Fruit fly (Drosophila melanogaster) whole organism, embryonic: ENCODE results near the gene CG42811.

ENCODE experiments used
- ATbp ChIP-seq: fragments of 200-800 bp; sonication (Bioruptor generic); optimal IDR thresholded peaks from 2 replicates; lab custom pipeline; 2017; ENCODE audit warnings: missing biosample characterization, mild to moderate bottlenecking, missing genetic modification characterization, missing genetic modification reagents
- Antp ChIP-seq: fragments of 200-800 bp; sonication (Bioruptor generic); optimal IDR thresholded peaks from 3 replicates; lab custom pipeline; 2016; ENCODE audit warnings: missing biosample characterization, missing genetic modification characterization
- CG10431 ChIP-seq: fragments of 200-800 bp; sonication (Bioruptor generic); optimal IDR thresholded peaks from 3 replicates; lab custom pipeline; 2018; ENCODE audit warnings: missing biosample characterization, mild to moderate bottlenecking, missing genetic modification characterization
- CG12299 ChIP-seq: fragments of 200-800 bp; sonication (Bioruptor generic); optimal IDR thresholded peaks from 2 replicates; lab custom pipeline; 2018; ENCODE audit warnings: missing biosample characterization, mild to moderate bottlenecking, missing genetic modification characterization
- CG12769 ChIP-seq: fragments of 200-800 bp; sonication (Bioruptor generic); optimal IDR thresholded peaks from 2 replicates; lab custom pipeline; 2019; ENCODE audit warnings: missing biosample characterization, mild to moderate bottlenecking, missing genetic modification characterization, moderate library complexity
- CG15696 ChIP-seq: fragments of 200-800 bp; sonication (Bioruptor generic); optimal IDR thresholded peaks from 2 replicates; lab custom pipeline; 2019; ENCODE audit warnings: missing biosample characterization, mild to moderate bottlenecking, missing genetic modification characterization, moderate library complexity
- CG1602 ChIP-seq: fragments of 200-800 bp; sonication (Bioruptor generic); optimal IDR thresholded peaks from 3 replicates; lab custom pipeline; 2016; ENCODE audit warnings: missing biosample characterization, missing genetic modification characterization
- CG1603 ChIP-seq: fragments of 200-800 bp; sonication (Bioruptor generic); optimal IDR thresholded peaks from 2 replicates; lab custom pipeline; 2019; ENCODE audit warnings: missing biosample characterization, mild to moderate bottlenecking, missing genetic modification characterization, moderate library complexity
- CG1832 ChIP-seq: fragments of 200-800 bp; sonication (Bioruptor generic); optimal IDR thresholded peaks from 2 replicates; lab custom pipeline; 2017; ENCODE audit warnings: missing biosample characterization, mild to moderate bottlenecking, missing genetic modification characterization, inconsistent platforms
- CG2120 ChIP-seq: fragments of 200-800 bp; sonication (Bioruptor generic); optimal IDR thresholded peaks from 3 replicates; lab custom pipeline; 2016; ENCODE audit warnings: missing biosample characterization, missing genetic modification characterization
- CG31365 ChIP-seq: fragments of 200-800 bp; sonication (Bioruptor generic); optimal IDR thresholded peaks from 2 replicates; lab custom pipeline; 2018; ENCODE audit warnings: missing biosample characterization, mild to moderate bottlenecking, missing genetic modification characterization
- CG31441 ChIP-seq: fragments of 200-800 bp; sonication (Bioruptor generic); IDR thresholded peaks from 2 replicates; pipeline ENCODE4 v1.3.6; 2022; ENCODE audit warnings: missing biosample characterization, missing genetic modification characterization
- CG43689 ChIP-seq: fragments of 200-800 bp; sonication (Bioruptor generic); IDR thresholded peaks from 2 replicates; pipeline ENCODE4 v1.3.6; 2022; ENCODE audit warnings: missing biosample characterization, missing genetic modification characterization
- CG5180 ChIP-seq: fragments of 200-800 bp; sonication (Bioruptor generic); optimal IDR thresholded peaks from 3 replicates; lab custom pipeline; 2017; ENCODE audit warnings: missing biosample characterization, missing genetic modification characterization, mild to moderate bottlenecking, moderate library complexity, missing genetic modification reagents
- CG7372 ChIP-seq: fragments of 200-800 bp; sonication (Bioruptor generic); IDR thresholded peaks from 2 replicates; pipeline ENCODE4 v1.3.6; 2022; ENCODE audit warnings: missing biosample characterization, missing genetic modification characterization
- CG7556 ChIP-seq: fragments of 200-800 bp; sonication (Bioruptor generic); optimal IDR thresholded peaks from 2 replicates; lab custom pipeline; 2017; ENCODE audit warnings: missing biosample characterization, mild to moderate bottlenecking, missing genetic modification characterization
- CG8359 ChIP-seq: fragments of 200-800 bp; sonication (Bioruptor generic); optimal IDR thresholded peaks from 2 replicates; lab custom pipeline; 2017; ENCODE audit warnings: missing biosample characterization, mild to moderate bottlenecking, missing genetic modification characterization, borderline replicate concordance
- CG8765 ChIP-seq: fragments of 200-800 bp; sonication (Bioruptor generic); IDR thresholded peaks from 2 replicates; pipeline ENCODE4 v1.3.6; 2022; ENCODE audit warnings: missing biosample characterization, missing genetic modification characterization
- Doc3 ChIP-seq: fragments of 200-800 bp; sonication (Bioruptor generic); IDR thresholded peaks from 3 replicates; pipeline ENCODE4 v1.3.6; 2022; ENCODE audit warnings: missing biosample characterization, missing genetic modification characterization; ENCODE audit not compliant: partially characterized antibody
- H2.0 ChIP-seq: fragments of 200-800 bp; sonication (Bioruptor generic); IDR thresholded peaks from 2 replicates; pipeline ENCODE4 v1.3.6; 2022; ENCODE audit warnings: missing biosample characterization, missing genetic modification characterization
- Hmr ChIP-seq: fragments of 200-800 bp; sonication (Bioruptor generic); optimal IDR thresholded peaks from 3 replicates; lab custom pipeline; 2017; ENCODE audit warnings: mild to moderate bottlenecking, missing biosample characterization, missing genetic modification reagents, missing genetic modification characterization
- Hsf ChIP-seq: fragments of 200-800 bp; sonication (Bioruptor generic); optimal IDR thresholded peaks from 3 replicates; lab custom pipeline; 2016; ENCODE audit warnings: missing biosample characterization, missing genetic modification characterization
- Max ChIP-seq: fragments of 200-800 bp; sonication (Bioruptor generic); optimal IDR thresholded peaks from 2 replicates; lab custom pipeline; 2016; ENCODE audit warnings: missing biosample characterization, mild to moderate bottlenecking, missing genetic modification characterization
- Med ChIP-seq: fragments of 200-800 bp; sonication (Bioruptor generic); peaks from one replicate; lab custom pipeline; 2016; ENCODE audit warnings: missing biosample characterization, missing genetic modification characterization, mild to moderate bottlenecking, inconsistent platforms, moderate library complexity
- Nf-YA ChIP-seq: fragments of 200-800 bp; sonication (Bioruptor generic); IDR thresholded peaks from 2 replicates; pipeline ENCODE4 v1.3.6; 2022; ENCODE audit warnings: missing biosample characterization, missing genetic modification characterization
- Optix ChIP-seq: fragments of 200-800 bp; sonication (Bioruptor generic); IDR thresholded peaks from 3 replicates; pipeline ENCODE4 v1.3.6; 2022; ENCODE audit warnings: missing biosample characterization, missing genetic modification characterization
- Rfx ChIP-seq: fragments of 200-800 bp; sonication (Bioruptor generic); IDR thresholded peaks from 2 replicates; pipeline ENCODE4 v1.3.6; 2022; ENCODE audit warnings: missing biosample characterization, missing genetic modification characterization
- Rx ChIP-seq: fragments of 200-800 bp; sonication (Bioruptor generic); IDR thresholded peaks from 2 replicates; pipeline ENCODE4 v1.3.6; 2022; ENCODE audit warnings: missing biosample characterization, missing genetic modification characterization
- Six4 ChIP-seq: fragments of 200-800 bp; sonication (Bioruptor generic); optimal IDR thresholded peaks from 2 replicates; lab custom pipeline; 2016; ENCODE audit warnings: missing biosample characterization, missing genetic modification characterization
- Sox102F ChIP-seq: fragments of 200-800 bp; sonication (Bioruptor generic); optimal IDR thresholded peaks from 2 replicates; lab custom pipeline; 2018; ENCODE audit warnings: missing biosample characterization, mild to moderate bottlenecking, missing genetic modification characterization, moderate library complexity
- Tbp ChIP-seq: fragments of >200 bp; optimal IDR thresholded peaks from 2 replicates; lab custom pipeline; 2018; ENCODE audit warnings: missing biosample characterization, missing genetic modification characterization
- ac ChIP-seq: fragments of 200-800 bp; sonication (Bioruptor generic); optimal IDR thresholded peaks from 3 replicates; lab custom pipeline; 2017; ENCODE audit warnings: missing biosample characterization, mild to moderate bottlenecking, missing genetic modification characterization
- amos ChIP-seq: fragments of 200-800 bp; sonication (Bioruptor generic); IDR thresholded peaks from 2 replicates; pipeline ENCODE4 v1.3.6; 2022; ENCODE audit warnings: missing biosample characterization, missing genetic modification characterization; ENCODE audit not compliant: partially characterized antibody
- bbx ChIP-seq: fragments of 200-800 bp; sonication (Bioruptor generic); IDR thresholded peaks from 2 replicates; pipeline ENCODE4 v1.3.6; 2022; ENCODE audit warnings: missing biosample characterization, missing genetic modification characterization; ENCODE audit not compliant: partially characterized antibody
- chn ChIP-seq: fragments of 200-800 bp; sonication (Bioruptor generic); optimal IDR thresholded peaks from 2 replicates; lab custom pipeline; 2016; ENCODE audit warnings: missing biosample characterization, missing genetic modification characterization
- dan ChIP-seq: fragments of 200-800 bp; sonication (Bioruptor generic); IDR thresholded peaks from 2 replicates; pipeline ENCODE4 v1.3.6; 2022; ENCODE audit warnings: missing biosample characterization, missing genetic modification characterization
- fd102C ChIP-seq: fragments of 200-800 bp; sonication (Bioruptor generic); optimal IDR thresholded peaks from 2 replicates; lab custom pipeline; 2018; ENCODE audit warnings: missing biosample characterization, mild to moderate bottlenecking, missing genetic modification characterization, moderate library complexity
- gsb-n ChIP-seq: fragments of 200-800 bp; sonication (Bioruptor generic); optimal IDR thresholded peaks from 3 replicates; lab custom pipeline; 2018; ENCODE audit warnings: missing biosample characterization, mild to moderate bottlenecking, missing genetic modification characterization
- h ChIP-seq: fragments of >200 bp; optimal IDR thresholded peaks from 2 replicates; lab custom pipeline; 2017
- hb ChIP-seq: fragments of 200-800 bp; sonication (Bioruptor generic); IDR thresholded peaks from 3 replicates; pipeline ENCODE4 v1.3.6; 2022; ENCODE audit warnings: missing biosample characterization, missing genetic modification characterization; ENCODE audit not compliant: partially characterized antibody
- inv ChIP-seq: fragments of 200-800 bp; sonication (Bioruptor generic); IDR thresholded peaks from 2 replicates; pipeline ENCODE4 v1.3.6; 2022; ENCODE audit warnings: missing biosample characterization, missing genetic modification characterization; ENCODE audit not compliant: partially characterized antibody
- jigr1 ChIP-seq: fragments of 200-800 bp; sonication (Bioruptor generic); IDR thresholded peaks from 3 replicates; pipeline ENCODE4 v1.3.6; 2022; ENCODE audit warnings: missing biosample characterization, missing genetic modification characterization
- lbe ChIP-seq: fragments of 200-800 bp; sonication (Bioruptor generic); optimal IDR thresholded peaks from 2 replicates; lab custom pipeline; 2016; ENCODE audit warnings: missing biosample characterization, mild to moderate bottlenecking, missing genetic modification characterization
- luna ChIP-seq: fragments of 200-800 bp; sonication (Bioruptor generic); optimal IDR thresholded peaks from 2 replicates; lab custom pipeline; 2016; ENCODE audit warnings: missing biosample characterization, missing genetic modification characterization
- onecut ChIP-seq: fragments of 200-800 bp; sonication (Bioruptor generic); IDR thresholded peaks from 2 replicates; pipeline ENCODE4 v1.3.6; 2022; ENCODE audit warnings: missing biosample characterization, missing genetic modification characterization
- salm ChIP-seq: fragments of 200-800 bp; sonication (Bioruptor generic); optimal IDR thresholded peaks from 2 replicates; lab custom pipeline; 2018; ENCODE audit warnings: missing biosample characterization, mild to moderate bottlenecking, missing genetic modification characterization
- scrt ChIP-seq: fragments of 200-800 bp; sonication (Bioruptor generic); optimal IDR thresholded peaks from 2 replicates; lab custom pipeline; 2018; ENCODE audit warnings: missing biosample characterization, mild to moderate bottlenecking, missing genetic modification characterization, moderate library complexity
- tio ChIP-seq: fragments of 200-800 bp; sonication (Bioruptor generic); optimal IDR thresholded peaks from 2 replicates; lab custom pipeline; 2017; ENCODE audit warnings: missing biosample characterization, missing genetic modification characterization, inconsistent platforms
- trem ChIP-seq: fragments of 200-800 bp; optimal IDR thresholded peaks from 3 replicates; lab custom pipeline; 2019; ENCODE audit warnings: missing biosample characterization, mild to moderate bottlenecking, missing genetic modification characterization, moderate library complexity
- vfl ChIP-seq: fragments of 200-800 bp; sonication (Bioruptor generic); optimal IDR thresholded peaks from 2 replicates; lab custom pipeline; 2016; ENCODE audit warnings: missing biosample characterization, missing genetic modification characterization

CG42811 gene

DNA sequence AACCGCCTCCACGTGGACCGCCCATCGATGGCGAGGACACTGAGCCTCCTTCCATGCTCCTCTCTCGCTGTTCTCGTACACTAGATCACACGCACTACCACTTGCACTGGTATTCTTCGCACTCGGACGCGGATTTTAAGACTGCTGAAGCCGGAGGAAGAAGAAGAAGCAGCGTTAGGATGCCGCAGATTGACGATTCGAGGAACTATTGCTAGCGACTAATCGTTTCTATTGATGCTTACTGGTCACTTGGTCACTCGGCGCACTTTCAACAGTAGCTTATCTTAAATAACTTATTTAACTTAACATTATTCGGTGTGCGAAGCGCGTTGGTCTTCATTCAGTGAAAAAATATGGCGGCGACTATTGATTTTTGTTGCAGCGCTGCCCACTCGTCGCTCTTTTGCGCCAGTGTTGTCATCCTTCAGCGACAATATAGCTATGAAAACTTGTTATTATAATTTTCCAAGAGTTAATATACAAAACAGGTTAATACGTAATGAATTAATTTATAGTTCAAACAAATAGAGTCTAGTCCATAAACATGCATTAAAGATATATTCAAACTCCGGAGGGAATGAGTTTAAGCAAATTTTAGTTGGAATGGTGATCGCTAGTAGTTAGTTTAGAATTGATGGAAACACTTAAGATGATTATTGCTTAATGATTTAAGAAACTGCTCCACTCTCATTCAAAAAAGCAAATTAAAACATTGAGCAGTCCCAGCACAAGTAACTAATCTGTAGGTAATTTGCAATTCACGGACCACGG, 18.4 kb downstream of the CG42811 start, which contains the start of the genes CG5746 and CG6454 (continued):
- TF ChIP-seq CG7372 (GFP tag; lab: Robert Waterston, UW) (no peak), luna (GFP tag; lab: Kevin White, UChicago) (no peak), scrt (GFP tag; lab: Kevin White, UChicago) (no peak), fd102C (GFP tag; lab: Kevin White, UChicago) (no peak), Hsf (GFP tag; lab: Kevin White, UChicago) (peak; percentile 71), Max (GFP tag; lab: Kevin White, UChicago) (peak; percentile 39), Doc3 (GFP tag; lab: Robert Waterston, UW) (no peak), bbx (no peak), tio (GFP tag; lab: Kevin White, UChicago) (no peak), Nf-YA (GFP tag; lab: Robert Waterston, UW) (no peak), Tbp (peak; percentile 59), dan (GFP tag; lab: Robert Waterston, UW) (no peak), Sox102F (GFP tag; lab: Kevin White, UChicago) (no peak), CG12769 (tag; lab: Kevin White, UChicago) (no peak), gsb-n (tag; lab: Kevin White, UChicago) (no peak), salm (no peak), H2.0 (GFP tag; lab: Robert Waterston, UW) (0 out of 2 replicates have a peak, but pooled peaks have one; percentile 43), CG31441 (GFP tag; lab: Robert Waterston, UW) (no peak), CG15696 (peak; percentile 45), CG5180 (GFP tag; lab: Kevin White, UChicago) (no peak), lbe (GFP tag; lab: Kevin White, UChicago) (no peak), onecut (GFP tag; lab: Robert Waterston, UW) (peak; percentile 100), Hmr (GFP tag; lab: Kevin White, UChicago) (no peak), Six4 (peak; percentile 33), Antp (GFP tag; lab: Kevin White, UChicago) (peak; percentile 11), Med (GFP tag; lab: Kevin White, UChicago) (peak; percentile 64), CG31365 (no peak), chn (GFP tag; lab: Kevin White, UChicago) (peak; percentile 65), ATbp (GFP tag; lab: Kevin White, UChicago) (no peak), h (no peak), CG8359 (GFP tag; lab: Kevin White, UChicago) (no peak), CG1603 (no peak), ac (no peak), Rx (peak; percentile 31; the same call in 1 of the 2 replicates), amos (no peak), CG43689 (GFP tag; lab: Robert Waterston, UW) (no peak), CG12299 (no peak), CG1832 (no peak), CG10431 (no peak), Optix (GFP tag; lab: Robert Waterston, UW) (no peak), vfl (peak; percentile 20), Rfx (no peak; the same call in 1 of the 2 replicates), CG1602 (GFP tag; lab: Kevin White, UChicago) (peak; percentile 51), jigr1 (GFP tag; lab: Robert Waterston, UW) (peak; percentile 34; the same call in 1 of the 3 replicates), CG8765 (GFP tag; lab: Robert Waterston, UW) (peak; percentile 31; the same call in 1 of the 2 replicates), inv (no peak), trem (tag; lab: Kevin White, UChicago) (peak; percentile 99), hb (no peak), CG2120 (GFP tag; lab: Kevin White, UChicago) (peak; percentile 82), CG7556 (GFP tag; lab: Kevin White, UChicago) (no peak)
